Worm (Caenorhabditis elegans): ENCODE data around the gene K09D9.1.
"Not testable (repeated sequence)": the region's sequence is repeated elsewhere in the genome, so short reads cannot be mapped to it uniquely, and the experiment has no call there.

DNA sequence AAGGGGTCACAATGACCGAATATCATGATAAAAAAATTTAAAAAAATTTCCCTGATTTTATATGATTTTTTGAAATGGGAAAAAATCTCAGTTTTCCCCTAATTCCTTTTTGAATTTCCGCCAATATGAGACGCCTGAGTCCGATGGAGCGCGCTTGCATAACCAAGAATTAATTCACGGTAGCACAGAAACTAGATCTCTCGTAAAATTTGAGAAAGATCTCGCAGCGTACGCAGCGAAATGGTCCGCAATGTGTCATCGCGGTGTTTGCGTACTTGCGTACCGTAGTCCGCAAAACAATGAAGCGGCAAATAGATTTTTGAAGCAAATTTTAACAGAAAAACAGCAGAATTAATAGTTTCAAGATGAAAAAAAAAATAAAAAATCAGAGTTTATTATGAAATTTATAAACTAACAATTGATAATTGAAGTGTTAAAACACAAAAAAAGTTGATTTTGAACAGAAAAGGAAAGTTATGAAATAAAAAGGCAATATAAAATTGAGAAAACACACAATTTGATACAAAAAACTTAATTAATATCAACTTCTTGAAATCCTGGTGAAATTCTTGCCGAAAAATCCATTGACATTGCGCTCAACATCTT is 38.8 kb downstream of the K09D9.1 start:
- TF ChIP-seq ztf-29 (GFP tag; IDR thresholded peaks at IDR 0.05); ref-1 (GFP tag; conservative IDR thresholded peaks at IDR 0.05): not testable (repeated sequence)

Data from whole organism, midembryonic.